Fruit fly (Drosophila melanogaster) whole organism, prepupa: ENCODE data around the gene Elovl7.

ENCODE experiments used
- Blimp-1 ChIP-seq: fragments of 200-800 bp; sonication (Bioruptor generic); optimal IDR thresholded peaks from 3 replicates; lab custom pipeline; 2017; ENCODE audit warnings: missing biosample characterization, missing genetic modification characterization, mild to moderate bottlenecking, moderate library complexity, missing genetic modification reagents
- CG10631 ChIP-seq: fragments of 200-800 bp; sonication (Bioruptor generic); optimal IDR thresholded peaks from 2 replicates; lab custom pipeline; 2016; ENCODE audit warnings: missing biosample characterization, missing genetic modification characterization
- CG10669 ChIP-seq: fragments of 200-800 bp; sonication (Bioruptor generic); optimal IDR thresholded peaks from 3 replicates; lab custom pipeline; 2018; ENCODE audit warnings: missing biosample characterization, mild to moderate bottlenecking, missing genetic modification characterization, moderate library complexity
- CG16779 ChIP-seq: fragments of 200-800 bp; sonication (Bioruptor generic); optimal IDR thresholded peaks from 3 replicates; lab custom pipeline; 2017; ENCODE audit warnings: missing biosample characterization, mild to moderate bottlenecking, missing genetic modification characterization
- CG9139 ChIP-seq: fragments of 200-800 bp; sonication (Bioruptor generic); optimal IDR thresholded peaks from 3 replicates; lab custom pipeline; 2017; ENCODE audit warnings: missing biosample characterization, mild to moderate bottlenecking, missing genetic modification characterization
- Eip78C ChIP-seq: fragments of 200-800 bp; sonication (Bioruptor generic); peaks from one replicate; lab custom pipeline; 2016; ENCODE audit warnings: missing biosample characterization, missing genetic modification characterization
- Lpt ChIP-seq: fragments of 200-800 bp; sonication (Bioruptor generic); optimal IDR thresholded peaks from 3 replicates; lab custom pipeline; 2016; ENCODE audit warnings: missing biosample characterization, missing genetic modification characterization
- acj6 ChIP-seq: fragments of 200-800 bp; sonication (Bioruptor generic); optimal IDR thresholded peaks from 3 replicates; lab custom pipeline; 2016; ENCODE audit warnings: missing biosample characterization, missing genetic modification characterization
- dac ChIP-seq: fragments of 200-800 bp; sonication (Bioruptor generic); optimal IDR thresholded peaks from 2 replicates; lab custom pipeline; 2017; ENCODE audit warnings: missing biosample characterization, mild to moderate bottlenecking, missing genetic modification characterization
- esn ChIP-seq: fragments of 200-800 bp; sonication (Bioruptor generic); optimal IDR thresholded peaks from 2 replicates; lab custom pipeline; 2016; ENCODE audit warnings: missing biosample characterization, mild to moderate bottlenecking, missing genetic modification characterization, moderate library complexity
- pdm3 ChIP-seq: fragments of 200-800 bp; sonication (Bioruptor generic); optimal IDR thresholded peaks from 3 replicates; lab custom pipeline; 2016; ENCODE audit warnings: missing biosample characterization, missing genetic modification characterization
- spab ChIP-seq: fragments of 200-800 bp; sonication (Bioruptor generic); optimal IDR thresholded peaks from 2 replicates; lab custom pipeline; 2017; ENCODE audit warnings: missing biosample characterization, mild to moderate bottlenecking, missing genetic modification characterization, missing genetic modification reagents

DNA sequence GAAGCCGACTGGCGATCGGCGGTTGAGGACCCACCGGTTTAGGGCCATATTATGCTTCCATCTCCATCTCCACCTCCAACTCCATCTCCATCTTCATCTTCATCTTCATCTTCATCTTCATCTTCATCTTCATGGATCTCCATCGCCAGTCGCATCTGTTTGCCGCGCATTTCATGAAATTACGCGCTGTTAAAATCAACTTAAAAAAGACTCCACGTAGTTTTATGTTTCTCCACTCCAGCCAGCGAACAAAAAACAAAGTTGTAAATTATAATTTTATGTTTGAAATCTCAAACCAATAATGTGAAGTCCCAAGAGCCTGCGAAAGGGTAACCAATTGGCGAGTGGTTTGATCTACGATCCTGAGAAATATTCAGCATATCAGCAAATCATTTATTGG, 45.5 kb downstream of the Elovl7 start:
- TF ChIP-seq CG16779 (no peak), CG10669 (no peak), pdm3 (GFP tag; lab: Kevin White, UChicago) (no peak), Blimp-1 (GFP tag; lab: Kevin White, UChicago) (no peak), esn (GFP tag; lab: Kevin White, UChicago) (no peak), Eip78C (GFP tag; lab: Kevin White, UChicago) (no peak), CG9139 (GFP tag; lab: Kevin White, UChicago) (no peak), acj6 (no peak), CG10631 (GFP tag; lab: Kevin White, UChicago) (no peak), spab (no peak), dac (GFP tag; lab: Kevin White, UChicago) (no peak), Lpt (no peak)
